Worm (Caenorhabditis elegans) whole organism, late embryonic: ENCODE results near the gene pks-1.

Source experiments
- K02D7.2 ChIP-seq: sonication (generic microtip); optimal IDR thresholded peaks from 2 replicates; lab custom pipeline; 2017; ENCODE audit warnings: mild to moderate bottlenecking, missing genetic modification characterization, missing compliant biosample characterization
- nhr-11 ChIP-seq: fragments of 150-350 bp; optimal IDR thresholded peaks from 2 replicates; lab custom pipeline; 2014; ENCODE audit warnings: missing biosample characterization, missing genetic modification characterization

- TF ChIP-seq nhr-11, result no peak
- no peak for TF ChIP-seq K02D7.2 (tag; lab: Kevin White, UChicago)
Measured at ce11 chrX:5488867-5489266, 75.3 kb downstream of the pks-1 start.
